Worm (Caenorhabditis elegans) whole organism, L2 larva: ENCODE measurements around the gene srx-68.

Experiments
- C34F6.9 ChIP-seq: fragments of 150-350 bp; optimal IDR thresholded peaks from 2 replicates; lab custom pipeline; 2014; ENCODE audit warnings: missing biosample characterization, missing genetic modification characterization
- R02D3.7 ChIP-seq: fragments of 150-350 bp; optimal IDR thresholded peaks from 2 replicates; lab custom pipeline; 2014; ENCODE audit warnings: missing biosample characterization, missing genetic modification characterization
- alr-1 ChIP-seq: fragments of 150-350 bp; optimal IDR thresholded peaks from 2 replicates; lab custom pipeline; 2014; ENCODE audit warnings: missing biosample characterization, missing genetic modification characterization
- ama-1 ChIP-seq: fragments of 150-350 bp; optimal IDR thresholded peaks from 2 replicates; lab custom pipeline; 2018; ENCODE audit warnings: inconsistent platforms
- blmp-1 ChIP-seq: sonication (generic microtip); optimal IDR thresholded peaks from 2 replicates; lab custom pipeline; 2017; ENCODE audit warnings: missing genetic modification characterization, mild to moderate bottlenecking, missing compliant biosample characterization, antibody characterized with exemption, moderate library complexity; ENCODE audit not compliant: insufficient read depth
- ceh-82 ChIP-seq: fragments of 150-350 bp; optimal IDR thresholded peaks from 2 replicates; lab custom pipeline; 2014; ENCODE audit warnings: missing biosample characterization, missing genetic modification characterization
- crh-2 ChIP-seq: sonication (generic microtip); optimal IDR thresholded peaks from 2 replicates; lab custom pipeline; 2017; ENCODE audit warnings: missing biosample characterization, missing genetic modification characterization
- egl-27 ChIP-seq: sonication (generic microtip); optimal IDR thresholded peaks from 3 replicates; lab custom pipeline; 2017; ENCODE audit warnings: missing biosample characterization, missing genetic modification reagents, missing genetic modification characterization
- elt-1 ChIP-seq: fragments of 150-350 bp; optimal IDR thresholded peaks from 2 replicates; lab custom pipeline; 2014; ENCODE audit warnings: missing biosample characterization, missing genetic modification characterization
- gmeb-1 ChIP-seq: fragments of 150-350 bp; optimal IDR thresholded peaks from 2 replicates; lab custom pipeline; 2014; ENCODE audit warnings: missing biosample characterization, missing genetic modification characterization
- lin-11 ChIP-seq: fragments of 150-350 bp; sonication (generic microtip); optimal IDR thresholded peaks from 2 replicates; lab custom pipeline; 2014; ENCODE audit warnings: missing biosample characterization, missing genetic modification characterization, inconsistent platforms, mixed read lengths
- lin-13 ChIP-seq: fragments of 150-350 bp; optimal IDR thresholded peaks from 2 replicates; lab custom pipeline; 2014; ENCODE audit warnings: missing biosample characterization, missing genetic modification reagents, missing genetic modification characterization
- lin-39 ChIP-seq: fragments of 150-350 bp; optimal IDR thresholded peaks from 2 replicates; lab custom pipeline; 2014; ENCODE audit warnings: missing biosample characterization, missing genetic modification reagents, missing genetic modification characterization
- lsy-2 ChIP-seq, 2 experiments: fragments of 150-350 bp in 1 of 2; sonication (generic microtip) in 1 of 2; optimal IDR thresholded peaks; 2 replicates each; lab custom pipeline; 2014 to 2017; ENCODE audit warnings: missing biosample characterization in 2 of 2, missing genetic modification characterization in 2 of 2
- mab-5 ChIP-seq: fragments of 150-350 bp; optimal IDR thresholded peaks from 2 replicates; lab custom pipeline; 2014; ENCODE audit warnings: missing biosample characterization, missing genetic modification characterization
- mbf-1 ChIP-seq: sonication (generic microtip); optimal IDR thresholded peaks from 2 replicates; lab custom pipeline; 2017; ENCODE audit warnings: missing biosample characterization, missing genetic modification characterization
- mdl-1 ChIP-seq, 2 experiments: fragments of 150-350 bp in 1 of 2; sonication (generic microtip) in 1 of 2; optimal IDR thresholded peaks; 2 replicates each; lab custom pipeline; 2017; ENCODE audit warnings: missing biosample characterization in 2 of 2, missing genetic modification characterization in 2 of 2
- nhr-10 ChIP-seq: sonication (generic microtip); optimal IDR thresholded peaks from 2 replicates; lab custom pipeline; 2017; ENCODE audit warnings: missing biosample characterization, missing genetic modification characterization
- nhr-12 ChIP-seq: fragments of 150-350 bp; optimal IDR thresholded peaks from 2 replicates; lab custom pipeline; 2014; ENCODE audit warnings: missing biosample characterization, missing genetic modification characterization
- nhr-129 ChIP-seq: fragments of 150-350 bp; optimal IDR thresholded peaks from 2 replicates; lab custom pipeline; 2014; ENCODE audit warnings: missing biosample characterization, missing genetic modification characterization
- nhr-21 ChIP-seq: fragments of 150-350 bp; optimal IDR thresholded peaks from 2 replicates; lab custom pipeline; 2014; ENCODE audit warnings: missing biosample characterization, missing genetic modification characterization
- nhr-23 ChIP-seq: fragments of 150-350 bp; optimal IDR thresholded peaks from 2 replicates; lab custom pipeline; 2014; ENCODE audit warnings: missing biosample characterization, missing genetic modification reagents, missing genetic modification characterization
- nhr-237 ChIP-seq: fragments of 150-350 bp; optimal IDR thresholded peaks from 2 replicates; lab custom pipeline; 2014; ENCODE audit warnings: missing biosample characterization, missing genetic modification characterization
- nhr-25 ChIP-seq: fragments of 150-350 bp; sonication (generic microtip); optimal IDR thresholded peaks from 3 replicates; lab custom pipeline; 2014; ENCODE audit warnings: missing biosample characterization, missing genetic modification characterization
- nhr-6 ChIP-seq: fragments of 150-350 bp; optimal IDR thresholded peaks from 2 replicates; lab custom pipeline; 2014; ENCODE audit warnings: missing biosample characterization, missing genetic modification characterization
- peb-1 ChIP-seq: fragments of 150-350 bp; optimal IDR thresholded peaks from 2 replicates; lab custom pipeline; 2014; ENCODE audit warnings: missing biosample characterization, missing genetic modification characterization
- skn-1 ChIP-seq: sonication (generic microtip); optimal IDR thresholded peaks from 2 replicates; lab custom pipeline; 2017; ENCODE audit warnings: missing biosample characterization, missing genetic modification characterization
- sma-3 ChIP-seq: sonication (generic microtip); optimal IDR thresholded peaks from 2 replicates; lab custom pipeline; 2016; ENCODE audit warnings: missing genetic modification reagents, missing genetic modification characterization, missing compliant biosample characterization
- sma-9 ChIP-seq, 2 experiments: fragments of 150-350 bp in 1 of 2; sonication (generic microtip) in 1 of 2; optimal IDR thresholded peaks; 2 replicates each; lab custom pipeline; 2014 to 2016; ENCODE audit warnings: missing genetic modification characterization in 2 of 2, mild to moderate bottlenecking in 1 of 2, missing biosample characterization in 1 of 2, missing compliant biosample characterization in 1 of 2, missing genetic modification reagents in 1 of 2, moderate library complexity in 1 of 2
- unc-55 ChIP-seq: fragments of 150-350 bp; sonication (generic microtip); optimal IDR thresholded peaks from 3 replicates; lab custom pipeline; 2014; ENCODE audit warnings: missing biosample characterization, missing genetic modification reagents, missing genetic modification characterization
- ztf-1 ChIP-seq: fragments of 200-800 bp; sonication (Bioruptor generic); conservative IDR thresholded peaks from 2 replicates; pipeline ENCODE4 v1.3.6; 2022; ENCODE audit warnings: missing genetic modification characterization, missing compliant biosample characterization
- ztf-11 ChIP-seq: sonication (generic microtip); optimal IDR thresholded peaks from 2 replicates; lab custom pipeline; 2017; ENCODE audit warnings: missing biosample characterization, missing genetic modification characterization
- ztf-4 ChIP-seq: fragments of 150-350 bp; optimal IDR thresholded peaks from 2 replicates; lab custom pipeline; 2014; ENCODE audit warnings: missing biosample characterization, missing genetic modification characterization

srx-68 gene

DNA sequence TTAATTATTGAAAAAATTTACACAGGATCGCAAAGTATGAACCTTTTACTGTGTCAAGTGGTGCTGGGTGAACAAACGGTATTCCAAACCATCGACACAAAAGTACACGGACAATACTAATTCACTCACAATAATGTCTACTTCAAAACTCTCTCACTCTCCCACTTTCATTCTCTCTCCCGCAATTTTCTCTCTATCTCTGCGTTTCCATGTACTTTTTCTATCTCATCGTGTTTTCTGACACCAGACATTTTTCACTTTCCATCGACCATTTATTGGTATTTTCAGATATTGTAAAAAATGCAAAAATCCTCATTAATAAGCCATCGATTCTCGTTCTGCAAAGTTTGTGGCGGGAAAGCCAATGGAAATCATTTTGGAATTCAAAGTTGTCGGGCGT is 6.7 kb upstream of the srx-68 start, which contains the start of gene nhr-156:
Gene nhr-156, plus strand, starts transcription at position 266 of the 400 bp plus-strand sequence.
- peak; percentile 6 for TF ChIP-seq nhr-129 (tag; lab: Kevin White, UChicago)
- TF ChIP-seq gmeb-1 (tag; lab: Kevin White, UChicago): peak; percentile 2
- no peak for TF ChIP-seq nhr-21 (tag; lab: Kevin White, UChicago)
- TF ChIP-seq blmp-1 (tag; lab: Kevin White, UChicago): peak; percentile 9
- TF ChIP-seq elt-1 (tag; lab: Kevin White, UChicago): no peak

DNA sequence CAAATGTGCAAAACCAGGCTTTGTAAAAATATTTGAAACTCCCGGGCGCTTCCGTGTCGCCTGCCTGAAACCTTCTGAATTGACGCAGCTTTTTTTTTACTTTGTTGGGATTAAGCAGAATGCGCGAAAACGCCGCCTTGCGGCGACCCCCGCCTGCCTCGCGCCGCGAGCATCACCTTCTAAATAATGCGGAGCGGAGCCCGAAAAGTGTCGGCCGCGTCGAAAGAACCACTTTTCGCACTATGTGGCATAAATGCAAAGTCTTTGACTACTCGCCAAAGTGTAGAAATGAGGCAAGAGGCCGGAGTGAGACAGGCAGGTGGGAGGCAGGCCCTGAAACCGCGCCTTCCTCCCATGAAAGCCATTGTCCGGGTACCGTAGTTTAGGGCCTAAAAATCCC is 559 bp downstream of the srx-68 start:
- no peak for TF ChIP-seq ztf-4 (tag; lab: Kevin White, UChicago)
- no peak for TF ChIP-seq ama-1 (lab: Kevin White, UChicago)
- TF ChIP-seq ztf-11: no peak
- TF ChIP-seq nhr-25 (tag; lab: Kevin White, UChicago): no peak
- TF ChIP-seq nhr-6 (tag; lab: Kevin White, UChicago): no peak
- TF ChIP-seq crh-2 (tag; lab: Kevin White, UChicago): no peak
- TF ChIP-seq nhr-10: no peak
- no peak for TF ChIP-seq nhr-12 (tag; lab: Kevin White, UChicago)
- no peak for TF ChIP-seq sma-3
- TF ChIP-seq peb-1 (tag; lab: Kevin White, UChicago): no peak
- TF ChIP-seq ceh-82 (tag; lab: Kevin White, UChicago): no peak
- no peak for TF ChIP-seq C34F6.9 (tag; lab: Kevin White, UChicago)
- no peak for TF ChIP-seq ztf-1 (GFP tag; lab: Robert Waterston, UW)
- no peak for TF ChIP-seq mdl-1 (tag; optimal IDR thresholded peaks at IDR 0.05; lab: Kevin White, UChicago)
- TF ChIP-seq blmp-1 (tag; lab: Kevin White, UChicago): no peak
- no peak for TF ChIP-seq alr-1 (tag; lab: Kevin White, UChicago)
- no peak for TF ChIP-seq mbf-1 (tag; lab: Kevin White, UChicago)

DNA sequence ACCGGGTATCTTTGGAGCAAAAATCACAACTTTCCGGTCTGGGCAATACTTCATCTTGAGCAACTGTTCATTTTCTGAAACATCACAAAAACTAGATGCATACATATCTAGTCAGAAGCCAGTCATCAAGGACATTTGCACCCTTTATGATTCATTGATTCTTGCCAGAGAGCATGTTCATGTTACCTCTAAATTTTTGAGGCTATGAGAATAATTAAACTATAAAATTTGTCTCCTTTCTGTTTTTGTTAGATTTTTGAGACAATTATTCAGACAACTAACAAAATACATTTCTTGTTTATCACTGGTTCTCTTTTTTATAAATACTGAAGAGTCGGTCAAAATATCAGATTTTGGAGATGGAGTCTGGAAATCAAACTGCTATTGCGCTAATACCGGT is 3.9 kb downstream of the srx-68 start, which contains the start of gene srx-67:
Gene srx-67, plus strand, starts transcription at position 301 of the 400 bp plus-strand sequence.
- TF ChIP-seq ama-1 (lab: Kevin White, UChicago) (no peak), R02D3.7 (tag; lab: Kevin White, UChicago) (no peak), lin-39 (tag; lab: Kevin White, UChicago) (no peak), gmeb-1 (tag; lab: Kevin White, UChicago) (no peak), mdl-1 (tag; optimal IDR thresholded peaks at IDR 0.05; lab: Kevin White, UChicago) (no peak), lin-13 (GFP tag; lab: Kevin White, UChicago) (no peak), nhr-237 (tag; lab: Kevin White, UChicago) (no peak), skn-1 (tag; lab: Kevin White, UChicago) (no peak), mab-5 (tag; lab: Kevin White, UChicago) (no peak), sma-3 (no peak), egl-27 (tag; lab: Kevin White, UChicago) (no peak), ceh-82 (tag; lab: Kevin White, UChicago) (no peak)

DNA sequence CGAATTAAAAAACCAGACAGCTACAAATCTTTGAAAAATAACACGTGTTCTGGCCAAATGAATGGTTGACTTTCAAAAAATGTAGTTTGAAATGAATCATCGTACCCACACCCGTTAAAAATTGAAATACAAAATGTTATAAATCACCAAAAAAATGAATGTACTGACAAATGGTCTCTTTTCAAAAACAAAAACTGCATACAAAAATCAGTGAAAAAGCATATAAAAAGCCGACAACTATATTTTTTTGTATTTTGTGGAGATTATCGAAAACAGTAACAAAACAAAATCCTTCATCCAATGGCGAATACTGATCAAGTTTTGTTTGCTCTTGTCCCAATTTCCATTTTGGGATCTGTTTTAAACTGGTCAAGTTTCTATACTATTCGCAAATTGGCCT is 6.7 kb downstream of the srx-68 start, which contains the start of gene srx-66:
Gene srx-66, plus strand, starts transcription at position 301 of the 400 bp plus-strand sequence.
- TF ChIP-seq unc-55: no peak
- no peak for TF ChIP-seq crh-2 (tag; lab: Kevin White, UChicago)
- TF ChIP-seq lsy-2 (tag; optimal IDR thresholded peaks at IDR 0.05; lab: Kevin White, UChicago): no peak
- TF ChIP-seq sma-9 (GFP tag; optimal IDR thresholded peaks at IDR 0.05; lab: Kevin White, UChicago): no peak
- no peak for TF ChIP-seq sma-9 (tag; optimal IDR thresholded peaks at IDR 0.05; lab: Kevin White, UChicago)
- TF ChIP-seq blmp-1 (tag; lab: Kevin White, UChicago): no peak
- no peak for TF ChIP-seq C34F6.9 (tag; lab: Kevin White, UChicago)
- no peak for TF ChIP-seq lin-39 (tag; lab: Kevin White, UChicago)
- no peak for TF ChIP-seq mab-5 (tag; lab: Kevin White, UChicago)
- no peak for TF ChIP-seq lin-11 (tag; lab: Kevin White, UChicago)
- TF ChIP-seq nhr-23: no peak
- TF ChIP-seq lin-13 (GFP tag; lab: Kevin White, UChicago): no peak
- no peak for TF ChIP-seq nhr-12 (tag; lab: Kevin White, UChicago)
- TF ChIP-seq egl-27 (tag; lab: Kevin White, UChicago): no peak
- no peak for TF ChIP-seq ztf-11
- no peak for TF ChIP-seq R02D3.7 (tag; lab: Kevin White, UChicago)
- TF ChIP-seq gmeb-1 (tag; lab: Kevin White, UChicago): no peak
